Worm (Caenorhabditis elegans) whole organism, L2 larva: ENCODE data around the gene T25B2.4.

Experiments
- C34F6.9 ChIP-seq: fragments of 150-350 bp; optimal IDR thresholded peaks from 2 replicates; lab custom pipeline; 2014; ENCODE audit warnings: missing biosample characterization, missing genetic modification characterization
- F13H6.1 ChIP-seq: sonication (generic microtip); optimal IDR thresholded peaks from 2 replicates; lab custom pipeline; 2016; ENCODE audit warnings: missing genetic modification characterization, missing compliant biosample characterization
- R02D3.7 ChIP-seq: fragments of 150-350 bp; optimal IDR thresholded peaks from 2 replicates; lab custom pipeline; 2014; ENCODE audit warnings: missing biosample characterization, missing genetic modification characterization
- Y55F3AM.14 ChIP-seq: fragments of 200-800 bp; sonication (Bioruptor generic); optimal IDR thresholded peaks from 2 replicates; lab custom pipeline; 2018; ENCODE audit warnings: mild to moderate bottlenecking, missing genetic modification characterization, missing compliant biosample characterization
- ZK546.5 ChIP-seq: sonication (generic microtip); optimal IDR thresholded peaks from 2 replicates; lab custom pipeline; 2017; ENCODE audit warnings: missing biosample characterization, missing genetic modification characterization
- alr-1 ChIP-seq: fragments of 150-350 bp; optimal IDR thresholded peaks from 2 replicates; lab custom pipeline; 2014; ENCODE audit warnings: missing biosample characterization, missing genetic modification characterization
- ama-1 ChIP-seq: fragments of 150-350 bp; optimal IDR thresholded peaks from 2 replicates; lab custom pipeline; 2018; ENCODE audit warnings: inconsistent platforms
- ceh-16 ChIP-seq: fragments of 150-350 bp; optimal IDR thresholded peaks from 2 replicates; lab custom pipeline; 2014; ENCODE audit warnings: missing biosample characterization, missing genetic modification characterization
- ceh-82 ChIP-seq: fragments of 150-350 bp; optimal IDR thresholded peaks from 2 replicates; lab custom pipeline; 2014; ENCODE audit warnings: missing biosample characterization, missing genetic modification characterization
- crh-2 ChIP-seq: sonication (generic microtip); optimal IDR thresholded peaks from 2 replicates; lab custom pipeline; 2017; ENCODE audit warnings: missing biosample characterization, missing genetic modification characterization
- dmd-4 ChIP-seq: sonication (generic microtip); optimal IDR thresholded peaks from 2 replicates; lab custom pipeline; 2017; ENCODE audit warnings: missing biosample characterization, missing genetic modification characterization
- egl-27 ChIP-seq: sonication (generic microtip); optimal IDR thresholded peaks from 3 replicates; lab custom pipeline; 2017; ENCODE audit warnings: missing biosample characterization, missing genetic modification reagents, missing genetic modification characterization
- elt-3 ChIP-seq: sonication (generic microtip); optimal IDR thresholded peaks from 2 replicates; lab custom pipeline; 2017; ENCODE audit warnings: missing biosample characterization, missing genetic modification characterization
- fos-1 ChIP-seq: fragments of 150-350 bp; optimal IDR thresholded peaks from 2 replicates; lab custom pipeline; 2014; ENCODE audit warnings: missing biosample characterization, missing genetic modification characterization
- gmeb-1 ChIP-seq: fragments of 150-350 bp; optimal IDR thresholded peaks from 2 replicates; lab custom pipeline; 2014; ENCODE audit warnings: missing biosample characterization, missing genetic modification characterization
- lin-13 ChIP-seq: fragments of 150-350 bp; optimal IDR thresholded peaks from 2 replicates; lab custom pipeline; 2014; ENCODE audit warnings: missing biosample characterization, missing genetic modification reagents, missing genetic modification characterization
- lin-39 ChIP-seq: fragments of 150-350 bp; optimal IDR thresholded peaks from 2 replicates; lab custom pipeline; 2014; ENCODE audit warnings: missing biosample characterization, missing genetic modification reagents, missing genetic modification characterization
- lsy-2 ChIP-seq, 2 experiments: fragments of 150-350 bp in 1 of 2; sonication (generic microtip) in 1 of 2; optimal IDR thresholded peaks; 2 replicates each; lab custom pipeline; 2014 to 2017; ENCODE audit warnings: missing biosample characterization in 2 of 2, missing genetic modification characterization in 2 of 2
- mab-5 ChIP-seq: fragments of 150-350 bp; optimal IDR thresholded peaks from 2 replicates; lab custom pipeline; 2014; ENCODE audit warnings: missing biosample characterization, missing genetic modification characterization
- mbf-1 ChIP-seq: sonication (generic microtip); optimal IDR thresholded peaks from 2 replicates; lab custom pipeline; 2017; ENCODE audit warnings: missing biosample characterization, missing genetic modification characterization
- mdl-1 ChIP-seq, 2 experiments: fragments of 150-350 bp in 1 of 2; sonication (generic microtip) in 1 of 2; optimal IDR thresholded peaks; 2 replicates each; lab custom pipeline; 2017; ENCODE audit warnings: missing biosample characterization in 2 of 2, missing genetic modification characterization in 2 of 2
- nhr-10 ChIP-seq: sonication (generic microtip); optimal IDR thresholded peaks from 2 replicates; lab custom pipeline; 2017; ENCODE audit warnings: missing biosample characterization, missing genetic modification characterization
- nhr-11 ChIP-seq: fragments of 150-350 bp; optimal IDR thresholded peaks from 2 replicates; lab custom pipeline; 2014; ENCODE audit warnings: missing biosample characterization, missing genetic modification characterization
- nhr-12 ChIP-seq: fragments of 150-350 bp; optimal IDR thresholded peaks from 2 replicates; lab custom pipeline; 2014; ENCODE audit warnings: missing biosample characterization, missing genetic modification characterization
- nhr-21 ChIP-seq: fragments of 150-350 bp; optimal IDR thresholded peaks from 2 replicates; lab custom pipeline; 2014; ENCODE audit warnings: missing biosample characterization, missing genetic modification characterization
- nhr-23 ChIP-seq: fragments of 150-350 bp; optimal IDR thresholded peaks from 2 replicates; lab custom pipeline; 2014; ENCODE audit warnings: missing biosample characterization, missing genetic modification reagents, missing genetic modification characterization
- nhr-25 ChIP-seq: fragments of 150-350 bp; sonication (generic microtip); optimal IDR thresholded peaks from 3 replicates; lab custom pipeline; 2014; ENCODE audit warnings: missing biosample characterization, missing genetic modification characterization
- nhr-6 ChIP-seq: fragments of 150-350 bp; optimal IDR thresholded peaks from 2 replicates; lab custom pipeline; 2014; ENCODE audit warnings: missing biosample characterization, missing genetic modification characterization
- nhr-77 ChIP-seq: fragments of 150-350 bp; optimal IDR thresholded peaks from 2 replicates; lab custom pipeline; 2014; ENCODE audit warnings: missing biosample characterization, missing genetic modification characterization
- peb-1 ChIP-seq: fragments of 150-350 bp; optimal IDR thresholded peaks from 2 replicates; lab custom pipeline; 2014; ENCODE audit warnings: missing biosample characterization, missing genetic modification characterization
- skn-1 ChIP-seq: sonication (generic microtip); optimal IDR thresholded peaks from 2 replicates; lab custom pipeline; 2017; ENCODE audit warnings: missing biosample characterization, missing genetic modification characterization
- sma-3 ChIP-seq: sonication (generic microtip); optimal IDR thresholded peaks from 2 replicates; lab custom pipeline; 2016; ENCODE audit warnings: missing genetic modification reagents, missing genetic modification characterization, missing compliant biosample characterization
- sma-9 ChIP-seq, 2 experiments: fragments of 150-350 bp in 1 of 2; sonication (generic microtip) in 1 of 2; optimal IDR thresholded peaks; 2 replicates each; lab custom pipeline; 2014 to 2016; ENCODE audit warnings: missing genetic modification characterization in 2 of 2, mild to moderate bottlenecking in 1 of 2, missing biosample characterization in 1 of 2, missing compliant biosample characterization in 1 of 2, missing genetic modification reagents in 1 of 2, moderate library complexity in 1 of 2
- snpc-4 ChIP-seq: fragments of 150-350 bp; optimal IDR thresholded peaks from 2 replicates; lab custom pipeline; 2014; ENCODE audit warnings: missing biosample characterization, missing genetic modification characterization
- unc-62 ChIP-seq: fragments of 150-350 bp; optimal IDR thresholded peaks from 2 replicates; lab custom pipeline; 2014; ENCODE audit warnings: missing biosample characterization, missing genetic modification reagents, missing genetic modification characterization
- zag-1 ChIP-seq: fragments of 150-350 bp; optimal IDR thresholded peaks from 2 replicates; lab custom pipeline; 2014; ENCODE audit warnings: missing biosample characterization, missing genetic modification characterization
- ztf-1 ChIP-seq: fragments of 200-800 bp; sonication (Bioruptor generic); conservative IDR thresholded peaks from 2 replicates; pipeline ENCODE4 v1.3.6; 2022; ENCODE audit warnings: missing genetic modification characterization, missing compliant biosample characterization

T25B2.4 gene

ce11 chrX:6184709-6185108, 6.7 kb downstream of the T25B2.4 start, which contains the start of gene T13C5.2:
TSS of gene T13C5.2 (plus strand) at chrX:6185009.
- TF ChIP-seq alr-1 (tag; lab: Kevin White, UChicago) (no peak), crh-2 (tag; lab: Kevin White, UChicago) (no peak), ama-1 (lab: Kevin White, UChicago) (no peak), lsy-2 (tag; optimal IDR thresholded peaks at IDR 0.05; lab: Kevin White, UChicago) (no peak), nhr-10 (tag; lab: Kevin White, UChicago) (no peak), skn-1 (tag; lab: Kevin White, UChicago) (no peak), mdl-1 (tag; optimal IDR thresholded peaks at IDR 0.05; lab: Kevin White, UChicago) (no peak), snpc-4 (tag; lab: Kevin White, UChicago) (no peak), nhr-77 (tag; lab: Kevin White, UChicago) (no peak), fos-1 (tag; lab: Kevin White, UChicago) (no peak), C34F6.9 (tag; lab: Kevin White, UChicago) (no peak), R02D3.7 (tag; lab: Kevin White, UChicago) (no peak), nhr-6 (tag; lab: Kevin White, UChicago) (no peak), nhr-21 (tag; lab: Kevin White, UChicago) (no peak), dmd-4 (tag; lab: Kevin White, UChicago) (no peak)

- TF ChIP-seq lin-13 (GFP tag; lab: Kevin White, UChicago): no peak
- TF ChIP-seq zag-1: no peak
- no peak for TF ChIP-seq nhr-6 (tag; lab: Kevin White, UChicago)
- TF ChIP-seq mbf-1: no peak
- TF ChIP-seq nhr-25 (tag; lab: Kevin White, UChicago): no peak
- TF ChIP-seq egl-27 (tag; lab: Kevin White, UChicago): no peak
Measured at ce11 chrX:6187848-6188247, 9.8 kb downstream of the T25B2.4 start, which contains the start of gene T13C5.10. TSS of gene T13C5.10 (plus strand) at chrX:6188148.

ce11 chrX:6189955-6190354, 11.9 kb downstream of the T25B2.4 start, which contains the start of gene T13C5.9:
TSS of gene T13C5.9 (plus strand) at chrX:6190255.
- no peak for TF ChIP-seq nhr-10 (tag; lab: Kevin White, UChicago)
- TF ChIP-seq egl-27 (tag; lab: Kevin White, UChicago): no peak
- no peak for TF ChIP-seq nhr-6 (tag; lab: Kevin White, UChicago)
- no peak for TF ChIP-seq dmd-4 (tag; lab: Kevin White, UChicago)
- no peak for TF ChIP-seq nhr-11 (tag; lab: Kevin White, UChicago)
- TF ChIP-seq crh-2 (tag; lab: Kevin White, UChicago): no peak
- no peak for TF ChIP-seq unc-62 (GFP tag; lab: Kevin White, UChicago)
- no peak for TF ChIP-seq nhr-23
- TF ChIP-seq C34F6.9 (tag; lab: Kevin White, UChicago): no peak
- TF ChIP-seq nhr-25 (tag; lab: Kevin White, UChicago): no peak
- TF ChIP-seq lin-13 (GFP tag; lab: Kevin White, UChicago): no peak
- TF ChIP-seq alr-1 (tag; lab: Kevin White, UChicago): no peak
- TF ChIP-seq nhr-77 (tag; lab: Kevin White, UChicago): no peak

- no peak for TF ChIP-seq nhr-6 (tag; lab: Kevin White, UChicago)
- peak; percentile 3 for TF ChIP-seq sma-9 (GFP tag; optimal IDR thresholded peaks at IDR 0.05; lab: Kevin White, UChicago)
- TF ChIP-seq sma-9 (tag; optimal IDR thresholded peaks at IDR 0.05; lab: Kevin White, UChicago): no peak
Measured at ce11 chrX:6194191-6194724, 16.2 kb downstream of the T25B2.4 start, which contains the start of gene ceh-54. TSS of gene ceh-54 (minus strand) at chrX:6194241.

ce11 chrX:6196627-6197026, 18.6 kb downstream of the T25B2.4 start, which contains the start of gene daf-9:
TSS of gene daf-9 (plus strand) at chrX:6196927.
- TF ChIP-seq mab-5 (no peak), elt-3 (tag; lab: Kevin White, UChicago) (no peak), Y55F3AM.14 (GFP tag; lab: Kevin White, UChicago) (no peak), sma-9 (GFP tag; optimal IDR thresholded peaks at IDR 0.05; lab: Kevin White, UChicago) (no peak), sma-9 (tag; optimal IDR thresholded peaks at IDR 0.05; lab: Kevin White, UChicago) (no peak)
- TF ChIP-seq, all 48 proteins: peak for 0

- no peak for TF ChIP-seq nhr-11 (tag; lab: Kevin White, UChicago)
- TF ChIP-seq lin-39 (tag; lab: Kevin White, UChicago): no peak
- TF ChIP-seq nhr-21 (tag; lab: Kevin White, UChicago): peak; percentile 80
- TF ChIP-seq ZK546.5 (tag; lab: Kevin White, UChicago): no peak
- TF ChIP-seq ztf-1 (GFP tag; lab: Robert Waterston, UW): no peak
- TF ChIP-seq peb-1 (tag; lab: Kevin White, UChicago): no peak
- no peak for TF ChIP-seq skn-1 (tag; lab: Kevin White, UChicago)
- no peak for TF ChIP-seq F13H6.1
- TF ChIP-seq nhr-10 (tag; lab: Kevin White, UChicago): no peak
- TF ChIP-seq ama-1 (lab: Kevin White, UChicago): no peak
- peak; percentile 18 for TF ChIP-seq egl-27 (tag; lab: Kevin White, UChicago)
- no peak for TF ChIP-seq nhr-23
- no peak for TF ChIP-seq snpc-4 (tag; lab: Kevin White, UChicago)
- no peak for TF ChIP-seq C34F6.9 (tag; lab: Kevin White, UChicago)
- TF ChIP-seq dmd-4 (tag; lab: Kevin White, UChicago): no peak
- no peak for TF ChIP-seq nhr-77 (tag; lab: Kevin White, UChicago)
- TF ChIP-seq gmeb-1 (tag; lab: Kevin White, UChicago): no peak
- TF ChIP-seq ceh-82: no peak
- TF ChIP-seq R02D3.7 (tag; lab: Kevin White, UChicago): no peak
- TF ChIP-seq ceh-16 (tag; lab: Kevin White, UChicago): no peak
- TF ChIP-seq nhr-12: no peak
- TF ChIP-seq elt-3 (tag; lab: Kevin White, UChicago): no peak
- TF ChIP-seq sma-3 (GFP tag; lab: Kevin White, UChicago): peak; percentile 79
- TF ChIP-seq alr-1 (tag; lab: Kevin White, UChicago): no peak
- TF ChIP-seq Y55F3AM.14 (GFP tag; lab: Kevin White, UChicago): no peak
- TF ChIP-seq nhr-6 (tag; lab: Kevin White, UChicago): peak; percentile 0
- TF ChIP-seq lin-13 (GFP tag; lab: Kevin White, UChicago): no peak
Measured at ce11 chrX:6201542-6201941, 23.5 kb downstream of the T25B2.4 start.
